Worm (Caenorhabditis elegans) whole organism, L4 larva: ENCODE measurements around the gene ccnk-1.

Experiments
- T26A8.4 ChIP-seq: fragments of 200-800 bp; sonication (Bioruptor generic); IDR thresholded peaks from 2 replicates; pipeline ENCODE4 v1.3.6; 2022; ENCODE audit warnings: missing genetic modification characterization, missing compliant biosample characterization
- ZK337.2 ChIP-seq: fragments of 200-800 bp; sonication (Bioruptor generic); IDR thresholded peaks from 2 replicates; pipeline ENCODE4 v1.3.6; 2022; ENCODE audit warnings: missing genetic modification reagents, missing genetic modification characterization, missing compliant biosample characterization
- aly-2 ChIP-seq: sonication (generic microtip); optimal IDR thresholded peaks from 2 replicates; lab custom pipeline; 2018; ENCODE audit warnings: missing biosample characterization, missing genetic modification characterization
- arid-1 ChIP-seq: fragments of 200-800 bp; sonication (Bioruptor generic); conservative IDR thresholded peaks from 2 replicates; pipeline ENCODE4 v1.3.6; 2022; ENCODE audit warnings: missing genetic modification reagents, missing genetic modification characterization, missing compliant biosample characterization
- ceh-20 ChIP-seq: fragments of 200-800 bp; sonication (Bioruptor generic); IDR thresholded peaks from 2 replicates; pipeline ENCODE4 v1.3.6; 2022; ENCODE audit warnings: missing genetic modification reagents, missing genetic modification characterization, missing compliant biosample characterization
- ceh-28 ChIP-seq: fragments of 150-350 bp; optimal IDR thresholded peaks from 2 replicates; lab custom pipeline; 2014; ENCODE audit warnings: missing biosample characterization, missing genetic modification reagents, missing genetic modification characterization
- cey-2 ChIP-seq: sonication (generic microtip); optimal IDR thresholded peaks from 3 replicates; lab custom pipeline; 2017; ENCODE audit warnings: missing genetic modification characterization, mild to moderate bottlenecking, missing compliant biosample characterization, antibody characterized with exemption, borderline replicate concordance; ENCODE audit not compliant: insufficient read depth
- ctbp-1 ChIP-seq: fragments of 200-800 bp; sonication (Bioruptor generic); IDR thresholded peaks from 2 replicates; pipeline ENCODE4 v1.3.6; 2022; ENCODE audit warnings: missing genetic modification reagents, missing genetic modification characterization, missing compliant biosample characterization
- daf-16 ChIP-seq, 3 experiments: sonication (generic microtip); optimal IDR thresholded peaks; 2 replicates each; lab custom pipeline; 2016 to 2017; ENCODE audit warnings: missing genetic modification characterization in 3 of 3, missing genetic modification reagents in 3 of 3, mild to moderate bottlenecking in 2 of 3, missing compliant biosample characterization in 2 of 3, missing biosample characterization in 1 of 3, moderate library complexity in 1 of 3
- dmd-6 ChIP-seq: fragments of 200-800 bp; sonication (Bioruptor generic); IDR thresholded peaks from 2 replicates; pipeline ENCODE4 v1.3.6; 2022; ENCODE audit warnings: missing genetic modification reagents, missing genetic modification characterization, missing compliant biosample characterization
- dmd-9 ChIP-seq: fragments of 200-800 bp; sonication (Bioruptor generic); IDR thresholded peaks from 2 replicates; pipeline ENCODE4 v1.3.6; 2022; ENCODE audit warnings: missing genetic modification reagents, missing genetic modification characterization, missing compliant biosample characterization
- duxl-1 ChIP-seq: sonication (generic microtip); optimal IDR thresholded peaks from 2 replicates; lab custom pipeline; 2016; ENCODE audit warnings: mild to moderate bottlenecking, missing genetic modification characterization, moderate library complexity, missing compliant biosample characterization; ENCODE audit not compliant: poor library complexity
- fkh-10 ChIP-seq: fragments of 150-350 bp; optimal IDR thresholded peaks from 2 replicates; lab custom pipeline; 2014; ENCODE audit warnings: missing biosample characterization, missing genetic modification reagents, missing genetic modification characterization
- fos-1 ChIP-seq: fragments of 150-350 bp; optimal IDR thresholded peaks from 2 replicates; lab custom pipeline; 2014; ENCODE audit warnings: missing biosample characterization, missing genetic modification characterization
- hlh-30 ChIP-seq: sonication (generic microtip); optimal IDR thresholded peaks from 2 replicates; lab custom pipeline; 2017; ENCODE audit warnings: antibody characterized with exemption, mild to moderate bottlenecking, missing genetic modification characterization, missing compliant biosample characterization; ENCODE audit not compliant: insufficient read depth
- hmg-1.1 ChIP-seq: fragments of 200-800 bp; sonication (Bioruptor generic); IDR thresholded peaks from 2 replicates; pipeline ENCODE4 v1.3.6; 2022; ENCODE audit warnings: missing genetic modification reagents, missing genetic modification characterization, missing compliant biosample characterization
- lim-7 ChIP-seq: fragments of 200-800 bp; sonication (Bioruptor generic); IDR thresholded peaks from 2 replicates; pipeline ENCODE4 v1.3.6; 2022; ENCODE audit warnings: missing genetic modification characterization, missing compliant biosample characterization
- lin-13 ChIP-seq: fragments of 150-350 bp; optimal IDR thresholded peaks from 2 replicates; lab custom pipeline; 2014; ENCODE audit warnings: missing biosample characterization, missing genetic modification reagents, missing genetic modification characterization
- lsy-2 ChIP-seq, 2 experiments: fragments of 150-350 bp in 1 of 2; sonication (generic microtip) in 1 of 2; optimal IDR thresholded peaks; 2 replicates each; lab custom pipeline; 2014 to 2017; ENCODE audit warnings: missing biosample characterization in 2 of 2, missing genetic modification characterization in 2 of 2
- mdl-1 ChIP-seq, 2 experiments: fragments of 150-350 bp in 1 of 2; sonication (generic microtip) in 1 of 2; optimal IDR thresholded peaks; 2 replicates each; lab custom pipeline; 2014 to 2017; ENCODE audit warnings: missing biosample characterization in 2 of 2, missing genetic modification characterization in 2 of 2
- nhr-111 ChIP-seq: fragments of 200-800 bp; sonication (Bioruptor generic); optimal IDR thresholded peaks from 2 replicates; lab custom pipeline; 2018; ENCODE audit warnings: mild to moderate bottlenecking, missing genetic modification characterization, missing compliant biosample characterization
- nhr-28 ChIP-seq: fragments of 150-350 bp; optimal IDR thresholded peaks from 2 replicates; lab custom pipeline; 2014; ENCODE audit warnings: missing biosample characterization, missing genetic modification characterization
- nhr-42 ChIP-seq: fragments of 200-800 bp; sonication (Bioruptor generic); IDR thresholded peaks from 2 replicates; pipeline ENCODE4 v1.3.6; 2022; ENCODE audit warnings: missing genetic modification characterization, missing compliant biosample characterization
- nhr-6 ChIP-seq: fragments of 150-350 bp; optimal IDR thresholded peaks from 2 replicates; lab custom pipeline; 2014; ENCODE audit warnings: missing biosample characterization, missing genetic modification characterization
- pha-4 ChIP-seq, 2 experiments: fragments of 150-350 bp in 1 of 2; fragments of 200-800 bp in 1 of 2; sonication (Bioruptor generic) in 1 of 2; IDR thresholded peaks in 1 of 2; optimal IDR thresholded peaks in 1 of 2; 2 replicates each; pipeline versions ENCODE4 v1.3.6 to Lab custom; 2014 to 2022; ENCODE audit warnings: missing genetic modification characterization in 2 of 2, missing genetic modification reagents in 2 of 2, missing biosample characterization in 1 of 2, missing compliant biosample characterization in 1 of 2
- pqm-1 ChIP-seq: sonication (generic microtip); optimal IDR thresholded peaks from 2 replicates; lab custom pipeline; 2017; ENCODE audit warnings: missing biosample characterization, missing genetic modification characterization
- saeg-2 ChIP-seq: fragments of 200-800 bp; sonication (Bioruptor generic); IDR thresholded peaks from 2 replicates; pipeline ENCODE4 v1.3.6; 2022; ENCODE audit warnings: missing genetic modification reagents, missing genetic modification characterization, missing compliant biosample characterization
- skn-1 ChIP-seq: fragments of 150-350 bp; optimal IDR thresholded peaks from 2 replicates; lab custom pipeline; 2014; ENCODE audit warnings: missing biosample characterization, missing genetic modification characterization
- snpc-4 ChIP-seq: fragments of 150-350 bp; optimal IDR thresholded peaks from 2 replicates; lab custom pipeline; 2014; ENCODE audit warnings: missing biosample characterization, missing genetic modification characterization
- unc-39 ChIP-seq: sonication (generic microtip); optimal IDR thresholded peaks from 2 replicates; lab custom pipeline; 2017; ENCODE audit warnings: missing biosample characterization, missing genetic modification characterization
- vab-7 ChIP-seq: fragments of 200-800 bp; sonication (Bioruptor generic); IDR thresholded peaks from 2 replicates; pipeline ENCODE4 v1.3.6; 2022; ENCODE audit warnings: missing genetic modification reagents, missing genetic modification characterization, missing compliant biosample characterization
- zag-1 ChIP-seq: fragments of 150-350 bp; optimal IDR thresholded peaks from 2 replicates; lab custom pipeline; 2014; ENCODE audit warnings: missing biosample characterization, missing genetic modification characterization

Gene ccnk-1

DNA sequence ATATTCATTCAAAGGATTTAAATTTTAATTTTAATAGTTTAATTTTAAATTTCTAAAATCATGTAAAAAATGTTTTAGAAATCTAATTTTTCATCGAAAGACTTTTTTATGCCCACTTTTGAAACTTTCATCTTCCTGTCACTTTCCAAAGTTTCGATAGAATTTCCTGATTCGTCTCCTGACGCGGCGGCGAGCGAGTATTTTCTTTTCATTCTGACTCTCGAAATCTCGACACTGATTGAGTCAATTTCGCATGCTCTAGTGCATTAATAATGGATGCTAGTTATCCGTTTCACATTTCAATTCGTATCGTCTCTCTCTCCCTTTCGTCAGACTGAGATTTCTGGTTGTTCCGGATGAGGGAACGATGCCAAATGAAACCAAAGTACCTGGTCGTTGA, 36.5 kb downstream of the ccnk-1 start:
- TF ChIP-seq dmd-9 (GFP tag; lab: Robert Waterston, UW) (no peak), fkh-10 (GFP tag; lab: Kevin White, UChicago) (peak; percentile 63)

DNA sequence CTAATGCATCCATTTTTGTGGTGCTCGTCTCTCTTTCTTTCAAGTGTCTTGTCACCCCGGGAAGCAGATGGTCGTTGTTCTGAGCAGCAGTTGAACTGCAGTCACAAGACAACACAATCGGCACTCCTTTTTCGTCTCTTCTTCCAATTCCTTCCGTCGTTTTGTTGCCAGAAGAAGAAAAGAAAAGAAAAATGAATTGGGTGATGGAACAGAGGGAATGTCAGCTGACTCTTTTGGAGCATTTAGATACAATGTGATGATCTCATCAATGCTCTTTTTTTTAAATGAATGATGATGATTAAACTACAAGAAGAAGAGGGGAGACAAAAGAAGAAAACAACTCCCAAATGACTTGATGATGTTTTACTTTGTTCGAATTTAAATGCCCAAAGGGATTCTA, 37.6 kb downstream of the ccnk-1 start:
- TF ChIP-seq lsy-2 (tag; optimal IDR thresholded peaks at IDR 0.05; lab: Kevin White, UChicago) (peak; percentile 11 to 47), T26A8.4 (GFP tag; lab: Robert Waterston, UW) (no peak), aly-2 (no peak), unc-39 (tag; lab: Kevin White, UChicago) (no peak), daf-16 (GFP tag; optimal IDR thresholded peaks at IDR 0.05; lab: Kevin White, UChicago) (no peak), daf-16 (tag; optimal IDR thresholded peaks at IDR 0.05; lab: Kevin White, UChicago) (no peak), ceh-20 (GFP tag; lab: Robert Waterston, UW) (peak; percentile 62), hlh-30 (tag; lab: Kevin White, UChicago) (peak; percentile 51), vab-7 (GFP tag; lab: Robert Waterston, UW) (no peak), pha-4 (GFP tag; IDR thresholded peaks at IDR 0.05; lab: Robert Waterston, UW) (no peak), pha-4 (tag; optimal IDR thresholded peaks at IDR 0.05; lab: Kevin White, UChicago) (no peak), fos-1 (no peak)

DNA sequence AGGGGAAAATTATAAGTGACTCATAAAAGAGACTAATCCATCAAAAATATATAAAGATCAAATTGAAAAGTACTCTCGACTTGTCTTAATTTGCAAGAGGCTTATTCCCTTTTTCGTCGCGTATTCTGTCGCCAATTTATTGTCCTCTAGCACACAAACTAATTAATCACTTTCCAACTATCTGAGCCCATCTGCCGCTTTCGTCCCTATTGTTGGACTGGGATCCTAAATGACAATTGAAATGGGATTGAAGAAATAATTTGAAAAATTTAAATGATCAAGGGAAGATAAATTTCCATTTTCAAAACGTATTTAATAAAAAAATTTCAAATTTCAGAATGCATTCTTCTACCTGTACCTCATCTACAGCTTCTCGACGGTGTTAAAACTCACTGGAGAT, 38.3 kb downstream of the ccnk-1 start:
- TF ChIP-seq aly-2 = no peak
- no peak for TF ChIP-seq skn-1 (tag; lab: Kevin White, UChicago)
- TF ChIP-seq nhr-111 (GFP tag; lab: Kevin White, UChicago) = no peak
- TF ChIP-seq arid-1 (GFP tag; lab: Robert Waterston, UW) = no peak
- no peak for TF ChIP-seq nhr-6 (tag; lab: Kevin White, UChicago)
- TF ChIP-seq ctbp-1 (GFP tag; lab: Robert Waterston, UW) = no peak
- no peak for TF ChIP-seq ceh-28 (tag; lab: Kevin White, UChicago)
- no peak for TF ChIP-seq lin-13 (GFP tag; lab: Kevin White, UChicago)
- no peak for TF ChIP-seq duxl-1
- no peak for TF ChIP-seq nhr-42 (GFP tag; lab: Robert Waterston, UW)
- no peak for TF ChIP-seq cey-2 (tag; lab: Kevin White, UChicago)
- TF ChIP-seq lim-7 (GFP tag; lab: Robert Waterston, UW) = no peak
- TF ChIP-seq hmg-1.1 = no peak
- TF ChIP-seq pqm-1 (tag; lab: Kevin White, UChicago) = no peak

ce11 chrV:14655689-14656088, 43.3 kb downstream of the ccnk-1 start:
- TF ChIP-seq snpc-4 (tag; lab: Kevin White, UChicago) (no peak), dmd-6 (GFP tag; lab: Robert Waterston, UW) (no peak), ZK337.2 (GFP tag; lab: Robert Waterston, UW) (no peak), hlh-30 (tag; lab: Kevin White, UChicago) (peak; percentile 70), nhr-28 (tag; lab: Kevin White, UChicago) (peak; percentile 20), saeg-2 (GFP tag; lab: Robert Waterston, UW) (no peak)

ce11 chrV:14656970-14657369, 44.6 kb downstream of the ccnk-1 start:
- TF ChIP-seq nhr-28 (tag; lab: Kevin White, UChicago) (peak; percentile 5), zag-1 (no peak), hlh-30 (tag; lab: Kevin White, UChicago) (peak; percentile 62), mdl-1 (tag; optimal IDR thresholded peaks at IDR 0.05; lab: Kevin White, UChicago) (peak in 1 of 2 experiments; percentile 36)
